Worm (Caenorhabditis elegans): ENCODE measurements around the gene R10E11.9.

The R10E11.9 gene

ce11 chrIII:9748694-9749093, 44.7 kb downstream of the R10E11.9 start, which contains the start of gene T05G5.4:
Gene T05G5.4, plus strand, starts transcription at chrIII:9748934.
- no peak for TF ChIP-seq nhr-80 (tag; optimal IDR thresholded peaks at IDR 0.05)
- TF ChIP-seq egl-18 (GFP tag; IDR thresholded peaks at IDR 0.05) = no peak
- peak; percentile 90 for TF ChIP-seq him-1 (tag; optimal IDR thresholded peaks at IDR 0.05)
- TF ChIP-seq unc-130 (GFP tag; optimal IDR thresholded peaks at IDR 0.05) = peak; percentile 12
- peak; percentile 62; the same call in 1 of the 2 replicates for TF ChIP-seq F39B2.1 (GFP tag; IDR thresholded peaks at IDR 0.05)
- 0 out of 2 replicates have a peak, but pooled peaks have one; percentile 38 for TF ChIP-seq madf-3 (GFP tag; IDR thresholded peaks at IDR 0.05)
- no peak for TF ChIP-seq hlh-26 (GFP tag; conservative IDR thresholded peaks at IDR 0.05)
- peak; percentile 8; the same call in 1 of the 2 replicates for TF ChIP-seq ekl-4 (GFP tag; IDR thresholded peaks at IDR 0.05)
- no peak for TF ChIP-seq nhr-179 (tag; optimal IDR thresholded peaks at IDR 0.05)
- peak; percentile 39 for TF ChIP-seq tlf-1 (GFP tag; optimal IDR thresholded peaks at IDR 0.05)
- peak; percentile 15 for TF ChIP-seq athp-1 (tag; optimal IDR thresholded peaks at IDR 0.05)
- peak; percentile 37 for TF ChIP-seq lsl-1 (GFP tag; optimal IDR thresholded peaks at IDR 0.05)
- no peak for TF ChIP-seq chd-7 (tag; optimal IDR thresholded peaks at IDR 0.05)
- TF ChIP-seq lin-54 (GFP tag; optimal IDR thresholded peaks at IDR 0.05) = peak; percentile 46
- peak; percentile 68 for TF ChIP-seq madf-6 (GFP tag; IDR thresholded peaks at IDR 0.05)
- no peak for TF ChIP-seq attf-3 (GFP tag; conservative IDR thresholded peaks at IDR 0.05)
- TF ChIP-seq snpc-3.4 (tag; optimal IDR thresholded peaks at IDR 0.05) = peak; percentile 4
- TF ChIP-seq ceh-79 (tag; optimal IDR thresholded peaks at IDR 0.05) = peak; percentile 4
- no peak for TF ChIP-seq lin-40 (tag; optimal IDR thresholded peaks at IDR 0.05)
- TF ChIP-seq lin-26 (GFP tag; IDR thresholded peaks at IDR 0.05) = peak; percentile 55
- no peak for TF ChIP-seq cebp-1 (GFP tag; IDR thresholded peaks at IDR 0.05)
- peak; percentile 7 for TF ChIP-seq cebp-1 (tag; optimal IDR thresholded peaks at IDR 0.05)
- TF ChIP-seq hrde-1 (tag; optimal IDR thresholded peaks at IDR 0.05; ENCODE audit: borderline replicate concordance) = peak; percentile 59
- TF ChIP-seq B0336.3 (GFP tag; IDR thresholded peaks at IDR 0.05) = 0 out of 2 replicates have a peak, but pooled peaks have one; percentile 47
- TF ChIP-seq Y95B8A.8 (GFP tag; IDR thresholded peaks at IDR 0.05) = 0 out of 2 replicates have a peak, but pooled peaks have one; percentile 22
- TF ChIP-seq ztf-25 (GFP tag; IDR thresholded peaks at IDR 0.05) = 0 out of 2 replicates have a peak, but pooled peaks have one; percentile 23
- peak; percentile 37; the same call in 1 of the 2 replicates for TF ChIP-seq attf-6 (GFP tag; IDR thresholded peaks at IDR 0.05)
- TF ChIP-seq snpc-1.3 (tag; optimal IDR thresholded peaks at IDR 0.05; ENCODE audit: insufficient read depth) = peak; percentile 46
- TF ChIP-seq Y53G8AR.9 (GFP tag; conservative IDR thresholded peaks at IDR 0.05) = peak; percentile 74; the same call in 1 of the 2 replicates
- TF ChIP-seq Y56A3A.18 (GFP tag; IDR thresholded peaks at IDR 0.05) = no peak; the same call in 1 of the 2 replicates
- TF ChIP-seq tbp1 (GFP tag; optimal IDR thresholded peaks at IDR 0.05) = peak; percentile 20
- TF ChIP-seq C17E4.6 (GFP tag; IDR thresholded peaks at IDR 0.05) = peak; percentile 46; the same call in 1 of the 2 replicates
- TF ChIP-seq snpc-4 (GFP tag; optimal IDR thresholded peaks at IDR 0.05) = no peak
- TF ChIP-seq snpc-4 (tag; optimal IDR thresholded peaks at IDR 0.05) = no peak
- TF ChIP-seq mcd-1 (GFP tag; IDR thresholded peaks at IDR 0.05) = peak; percentile 43; the same call in 1 of the 2 replicates
- TF ChIP-seq ceh-100 (GFP tag; IDR thresholded peaks at IDR 0.05) = peak; percentile 63

ce11 chrIII:9747133-9747532, 46.3 kb downstream of the R10E11.9 start, which contains the start of the genes iff-1 and cdk-1:
Gene iff-1, minus strand, starts transcription at chrIII:9747193.
Gene cdk-1, plus strand, starts transcription at chrIII:9747472.
- TF ChIP-seq nhr-90 (tag; optimal IDR thresholded peaks at IDR 0.05) (no peak), dpl-1 (GFP tag; optimal IDR thresholded peaks at IDR 0.05) (peak; percentile 11), unc-130 (GFP tag; optimal IDR thresholded peaks at IDR 0.05) (no peak), B0261.1 (tag; optimal IDR thresholded peaks at IDR 0.05) (no peak), gei-17 (GFP tag; optimal IDR thresholded peaks at IDR 0.05) (no peak), hmg-20 (GFP tag; IDR thresholded peaks at IDR 0.05) (no peak), lin-35 (GFP tag; optimal IDR thresholded peaks at IDR 0.05) (peak in 1 of 3 experiments; percentile 8), T26A5.8 (tag; optimal IDR thresholded peaks at IDR 0.05) (no peak), lir-1 (GFP tag; conservative IDR thresholded peaks at IDR 0.05) (no peak), F10E7.11 (tag; optimal IDR thresholded peaks at IDR 0.05) (no peak), ztf-3 (GFP tag; optimal IDR thresholded peaks at IDR 0.05) (no peak), ccch-3 (GFP tag; optimal IDR thresholded peaks at IDR 0.05) (no peak), lin-54 (GFP tag; optimal IDR thresholded peaks at IDR 0.05) (peak; percentile 2), F33H1.4 (GFP tag; IDR thresholded peaks at IDR 0.05) (peak; percentile 44), Y79H2A.3 (GFP tag; conservative IDR thresholded peaks at IDR 0.05) (no peak)
